Fruit fly (Drosophila melanogaster): ENCODE measurements around the gene p38c.

DNA sequence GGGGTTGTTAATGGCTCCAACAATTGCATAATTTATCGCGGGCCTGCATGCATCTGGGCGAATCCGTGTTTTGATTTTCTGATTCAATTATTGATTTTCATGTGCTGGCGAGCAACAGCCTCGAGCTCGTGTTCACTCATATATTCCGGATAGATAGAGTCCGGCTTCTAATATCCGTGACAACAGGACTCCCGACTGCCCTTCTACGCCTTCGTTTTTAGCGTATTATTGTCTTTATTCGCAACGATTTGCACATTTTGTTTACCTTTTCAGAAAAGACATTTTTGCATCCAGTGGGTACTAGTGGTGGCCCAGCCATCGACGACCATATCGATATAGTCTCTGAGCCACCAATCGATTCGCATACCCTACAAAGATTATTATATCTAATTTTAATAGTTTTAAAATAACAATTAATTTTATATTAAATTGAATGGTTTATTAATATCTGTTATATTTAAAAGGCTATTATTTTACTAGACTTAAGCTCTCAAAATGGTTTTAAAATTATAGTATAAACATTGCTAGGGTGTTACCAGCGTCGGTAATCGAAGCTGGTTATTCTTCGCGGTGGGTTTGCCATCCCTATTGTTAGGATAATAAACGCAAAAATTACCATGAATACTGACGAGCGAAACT lies 11.3 kb upstream of the p38c start, which contains the start of the genes Myo95E and TBC1d7:
- TF ChIP-seq salr (GFP tag; optimal IDR thresholded peaks at IDR 0.05) (peak in 1 of 2 experiments; percentile 80), Hr38 (GFP tag; optimal IDR thresholded peaks at IDR 0.05) (no peak), CG3032 (tag; optimal IDR thresholded peaks at IDR 0.05) (peak; percentile 92), CG3919 (GFP tag; optimal IDR thresholded peaks at IDR 0.05) (peak; percentile 90), Ets96B (tag; optimal IDR thresholded peaks at IDR 0.05) (peak; percentile 93), CG16779 (tag; optimal IDR thresholded peaks at IDR 0.05) (peak; percentile 74)
